Worm (Caenorhabditis elegans) whole organism, late embryonic: ENCODE results near the gene C16C8.25.

Source experiments
- C38D4.7 ChIP-seq: fragments of 200-800 bp; sonication (Bioruptor generic); optimal IDR thresholded peaks from 2 replicates; lab custom pipeline; 2018; ENCODE audit warnings: mild to moderate bottlenecking, missing genetic modification characterization, moderate library complexity, missing compliant biosample characterization
- F13H6.1 ChIP-seq: sonication (generic microtip); optimal IDR thresholded peaks from 2 replicates; lab custom pipeline; 2016; ENCODE audit warnings: missing genetic modification characterization, missing compliant biosample characterization
- K02D7.2 ChIP-seq: sonication (generic microtip); optimal IDR thresholded peaks from 2 replicates; lab custom pipeline; 2017; ENCODE audit warnings: mild to moderate bottlenecking, missing genetic modification characterization, missing compliant biosample characterization
- K09A11.1 ChIP-seq: sonication (generic microtip); optimal IDR thresholded peaks from 2 replicates; lab custom pipeline; 2017; ENCODE audit warnings: antibody characterized with exemption, mild to moderate bottlenecking, missing genetic modification characterization, missing compliant biosample characterization; ENCODE audit not compliant: insufficient read depth
- T23F11.4 ChIP-seq: fragments of 200-800 bp; sonication (Bioruptor generic); optimal IDR thresholded peaks from 2 replicates; lab custom pipeline; 2018; ENCODE audit warnings: mild to moderate bottlenecking, missing genetic modification characterization, missing compliant biosample characterization
- Y22D7AL.16 ChIP-seq: sonication (generic microtip); optimal IDR thresholded peaks from 2 replicates; lab custom pipeline; 2016; ENCODE audit warnings: missing genetic modification characterization, missing compliant biosample characterization
- ahr-1 ChIP-seq: sonication (generic microtip); optimal IDR thresholded peaks from 2 replicates; lab custom pipeline; 2016; ENCODE audit warnings: missing genetic modification characterization, missing compliant biosample characterization
- ama-1 ChIP-seq: fragments of 150-350 bp; optimal IDR thresholded peaks from 2 replicates; lab custom pipeline; 2014
- ceh-14 ChIP-seq: sonication (generic microtip); optimal IDR thresholded peaks from 2 replicates; lab custom pipeline; 2016; ENCODE audit warnings: missing genotype, missing genetic modification characterization, missing compliant biosample characterization
- ceh-18 ChIP-seq: sonication (generic microtip); optimal IDR thresholded peaks from 2 replicates; lab custom pipeline; 2016; ENCODE audit warnings: missing genetic modification characterization, missing compliant biosample characterization
- ceh-2 ChIP-seq: sonication (generic microtip); optimal IDR thresholded peaks from 2 replicates; lab custom pipeline; 2016; ENCODE audit warnings: missing genotype, missing genetic modification characterization, missing compliant biosample characterization
- ceh-22 ChIP-seq: sonication (generic microtip); optimal IDR thresholded peaks from 2 replicates; lab custom pipeline; 2017; ENCODE audit warnings: missing biosample characterization, missing genetic modification characterization
- ceh-31 ChIP-seq: sonication (generic microtip); optimal IDR thresholded peaks from 2 replicates; lab custom pipeline; 2016; ENCODE audit warnings: missing genetic modification characterization, missing compliant biosample characterization
- ceh-34 ChIP-seq: sonication (generic microtip); optimal IDR thresholded peaks from 2 replicates; lab custom pipeline; 2016; ENCODE audit warnings: mild to moderate bottlenecking, missing genetic modification characterization, missing compliant biosample characterization
- ceh-6 ChIP-seq: fragments of 200-800 bp; sonication (Bioruptor generic); optimal IDR thresholded peaks from 2 replicates; lab custom pipeline; 2018; ENCODE audit warnings: mild to moderate bottlenecking, missing genetic modification characterization, missing compliant biosample characterization
- dmd-4 ChIP-seq: sonication (generic microtip); optimal IDR thresholded peaks from 2 replicates; lab custom pipeline; 2016; ENCODE audit warnings: borderline replicate concordance, missing genetic modification characterization, missing compliant biosample characterization
- elt-2 ChIP-seq: sonication (generic microtip); optimal IDR thresholded peaks from 2 replicates; lab custom pipeline; 2016; ENCODE audit warnings: missing genetic modification reagents, missing genetic modification characterization, missing compliant biosample characterization
- elt-4 ChIP-seq: sonication (generic microtip); optimal IDR thresholded peaks from 2 replicates; lab custom pipeline; 2016; ENCODE audit warnings: missing genetic modification characterization, missing compliant biosample characterization
- ets-4 ChIP-seq: sonication (generic microtip); optimal IDR thresholded peaks from 2 replicates; lab custom pipeline; 2016; ENCODE audit warnings: missing genetic modification characterization, missing compliant biosample characterization
- eyg-1 ChIP-seq: sonication (generic microtip); optimal IDR thresholded peaks from 2 replicates; lab custom pipeline; 2016; ENCODE audit warnings: missing genotype, missing genetic modification characterization, missing compliant biosample characterization
- fax-1 ChIP-seq: sonication (generic microtip); optimal IDR thresholded peaks from 2 replicates; lab custom pipeline; 2016; ENCODE audit warnings: missing genotype, missing genetic modification characterization, missing compliant biosample characterization
- fkh-10 ChIP-seq: fragments of 150-350 bp; optimal IDR thresholded peaks from 2 replicates; lab custom pipeline; 2014; ENCODE audit warnings: missing biosample characterization, missing genetic modification reagents, missing genetic modification characterization
- fkh-6 ChIP-seq: sonication (generic microtip); optimal IDR thresholded peaks from 2 replicates; lab custom pipeline; 2016; ENCODE audit warnings: missing genetic modification characterization, missing compliant biosample characterization
- gmeb-2 ChIP-seq: sonication (generic microtip); optimal IDR thresholded peaks from 2 replicates; lab custom pipeline; 2016; ENCODE audit warnings: missing genetic modification characterization, inconsistent platforms, missing compliant biosample characterization
- hlh-13 ChIP-seq: fragments of 200-800 bp; sonication (Bioruptor generic); optimal IDR thresholded peaks from 2 replicates; lab custom pipeline; 2018; ENCODE audit warnings: mild to moderate bottlenecking, missing genetic modification characterization, missing compliant biosample characterization
- hlh-15 ChIP-seq: sonication (generic microtip); optimal IDR thresholded peaks from 2 replicates; lab custom pipeline; 2016; ENCODE audit warnings: missing genetic modification characterization, missing compliant biosample characterization
- lin-11 ChIP-seq: fragments of 200-800 bp; sonication (Bioruptor generic); optimal IDR thresholded peaks from 2 replicates; lab custom pipeline; 2018; ENCODE audit warnings: mild to moderate bottlenecking, missing genetic modification characterization, missing compliant biosample characterization
- nhr-11 ChIP-seq: fragments of 150-350 bp; optimal IDR thresholded peaks from 2 replicates; lab custom pipeline; 2014; ENCODE audit warnings: missing biosample characterization, missing genetic modification characterization
- pag-3 ChIP-seq: sonication (generic microtip); optimal IDR thresholded peaks from 2 replicates; lab custom pipeline; 2016; ENCODE audit warnings: missing compliant biosample characterization, missing genetic modification characterization, borderline replicate concordance
- pat-9 ChIP-seq: fragments of 200-800 bp; sonication (Bioruptor generic); optimal IDR thresholded peaks from 2 replicates; lab custom pipeline; 2018; ENCODE audit warnings: mild to moderate bottlenecking, missing genetic modification characterization, moderate library complexity, missing compliant biosample characterization
- pax-1 ChIP-seq: fragments of 150-350 bp; optimal IDR thresholded peaks from 2 replicates; lab custom pipeline; 2014; ENCODE audit warnings: missing biosample characterization, missing genetic modification characterization
- pha-2 ChIP-seq: sonication (generic microtip); optimal IDR thresholded peaks from 2 replicates; lab custom pipeline; 2017; ENCODE audit warnings: mild to moderate bottlenecking, missing genetic modification characterization, missing compliant biosample characterization
- pha-4 ChIP-seq: fragments of 150-350 bp; optimal IDR thresholded peaks from 2 replicates; lab custom pipeline; 2018; ENCODE audit warnings: missing biosample characterization, missing genetic modification reagents, missing genetic modification characterization
- pros-1 ChIP-seq: fragments of 150-350 bp; optimal IDR thresholded peaks from 2 replicates; lab custom pipeline; 2014; ENCODE audit warnings: missing biosample characterization, missing genetic modification reagents, missing genetic modification characterization
- sdc-2 ChIP-seq: sonication (generic microtip); optimal IDR thresholded peaks from 2 replicates; lab custom pipeline; 2016; ENCODE audit warnings: missing genotype, missing genetic modification characterization, missing compliant biosample characterization
- sox-2 ChIP-seq: fragments of 200-800 bp; sonication (Bioruptor generic); IDR thresholded peaks from 2 replicates; pipeline ENCODE4 v1.3.6; 2022; ENCODE audit warnings: missing genetic modification reagents, missing genetic modification characterization, missing compliant biosample characterization
- syd-9 ChIP-seq: sonication (generic microtip); optimal IDR thresholded peaks from 2 replicates; lab custom pipeline; 2016; ENCODE audit warnings: mild to moderate bottlenecking, missing genetic modification characterization, moderate library complexity, missing compliant biosample characterization
- tbx-2 ChIP-seq: sonication (generic microtip); optimal IDR thresholded peaks from 2 replicates; lab custom pipeline; 2016; ENCODE audit warnings: missing genetic modification characterization, missing compliant biosample characterization
- unc-86 ChIP-seq: sonication (generic microtip); optimal IDR thresholded peaks from 2 replicates; lab custom pipeline; 2016; ENCODE audit warnings: missing genetic modification characterization, missing compliant biosample characterization

C16C8.25 gene

DNA sequence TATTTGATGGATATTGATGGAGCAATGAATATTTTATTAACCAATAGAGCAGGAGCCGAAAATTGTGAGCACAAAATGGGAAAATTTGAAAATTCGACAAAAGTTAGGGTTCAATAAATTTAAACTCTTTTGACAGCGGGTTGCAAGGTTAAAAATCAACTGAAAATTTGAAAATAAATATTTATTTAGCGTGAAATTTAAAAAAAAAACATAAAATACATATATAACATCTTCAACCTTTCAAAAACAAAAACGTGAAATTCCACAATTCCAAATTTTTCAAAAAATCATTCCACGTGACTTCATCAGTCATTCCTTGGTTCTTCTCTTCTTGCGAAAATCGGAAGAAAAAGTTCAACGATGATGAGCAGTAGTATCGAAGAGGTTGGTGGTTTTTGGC, 19.6 kb upstream of the C16C8.25 start, which contains the start of gene C16C8.18:
TSS of gene C16C8.18 (plus strand) at position 301 of the 400 bp plus-strand sequence.
- TF ChIP-seq pag-3 (tag; lab: Kevin White, UChicago): no peak
- TF ChIP-seq ahr-1: no peak
- no peak for TF ChIP-seq unc-86 (tag; lab: Kevin White, UChicago)
- TF ChIP-seq gmeb-2 (tag; lab: Kevin White, UChicago): no peak
- TF ChIP-seq ceh-34 (tag; lab: Kevin White, UChicago): no peak
- no peak for TF ChIP-seq pros-1
- no peak for TF ChIP-seq sdc-2 (tag; lab: Kevin White, UChicago)
- no peak for TF ChIP-seq fkh-10 (GFP tag; lab: Kevin White, UChicago)
- no peak for TF ChIP-seq ceh-22
- TF ChIP-seq dmd-4 (tag; lab: Kevin White, UChicago): no peak
- TF ChIP-seq, all 69 proteins: peak for 0

DNA sequence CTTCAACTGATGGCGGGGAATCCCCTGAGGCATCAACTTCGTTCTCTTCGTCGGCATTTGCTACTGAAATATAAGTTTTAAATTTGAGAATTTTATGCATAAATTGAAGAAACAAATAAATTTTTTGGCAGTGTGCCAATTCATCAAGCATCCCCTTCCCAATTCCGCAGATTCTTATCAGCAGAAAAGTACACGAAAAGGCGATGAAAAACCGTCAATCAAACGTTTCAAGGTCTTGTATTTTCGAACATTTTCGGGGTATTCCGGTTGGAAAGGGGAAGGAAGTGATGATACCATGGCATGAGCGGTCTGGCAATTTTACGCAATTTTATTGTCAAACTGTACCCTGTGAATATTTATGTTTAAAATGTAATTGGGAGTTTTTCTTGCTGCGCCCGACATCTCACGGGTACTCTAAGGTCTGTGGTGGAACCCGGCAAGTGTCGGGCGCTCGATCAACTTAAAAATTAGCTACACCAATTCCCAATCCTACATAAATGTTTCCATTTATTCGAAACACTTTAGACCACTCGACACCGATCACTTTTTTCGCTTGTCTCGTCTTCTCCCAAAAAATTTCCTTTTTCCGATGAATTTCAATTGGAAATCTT, 14.0 kb upstream of the C16C8.25 start:
- TF ChIP-seq ceh-6 (GFP tag; lab: Kevin White, UChicago) (no peak), elt-4 (tag; lab: Kevin White, UChicago) (no peak), pha-2 (tag; lab: Kevin White, UChicago) (no peak), fax-1 (tag; lab: Kevin White, UChicago) (no peak), syd-9 (tag; lab: Kevin White, UChicago) (no peak), tbx-2 (tag; lab: Kevin White, UChicago) (no peak), elt-2 (tag; lab: Kevin White, UChicago) (no peak), K02D7.2 (tag; lab: Kevin White, UChicago) (no peak), K09A11.1 (tag; lab: Kevin White, UChicago) (no peak), ceh-22 (no peak), Y22D7AL.16 (tag; lab: Kevin White, UChicago) (no peak), nhr-11 (tag; lab: Kevin White, UChicago) (no peak), gmeb-2 (tag; lab: Kevin White, UChicago) (no peak), ama-1 (lab: Kevin White, UChicago) (no peak), pha-4 (tag; lab: Kevin White, UChicago) (no peak), lin-11 (tag; lab: Kevin White, UChicago) (no peak), sox-2 (no peak)

DNA sequence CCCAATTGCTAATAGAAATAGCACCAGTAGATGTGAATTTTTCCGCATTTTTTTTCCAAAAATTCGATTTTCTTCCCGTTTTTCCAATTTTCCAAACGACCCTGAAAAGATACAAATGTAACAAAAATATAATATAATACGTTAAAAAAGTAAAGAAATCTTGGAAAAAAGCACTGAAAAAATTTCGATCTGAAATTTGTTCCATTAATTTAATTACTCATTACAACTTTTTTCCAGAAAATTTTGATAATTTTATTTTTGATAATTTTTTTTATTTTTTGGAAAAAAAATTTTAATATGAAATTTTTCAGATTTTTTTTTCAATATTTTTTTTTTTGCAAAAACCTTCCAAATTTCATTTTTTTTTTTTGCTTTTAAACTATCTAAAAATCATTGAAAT, 12.6 kb upstream of the C16C8.25 start, which contains the start of gene skpo-2:
TSS of gene skpo-2 (minus strand) at position 101 of the 400 bp plus-strand sequence.
- no peak for TF ChIP-seq pat-9 (tag; lab: Kevin White, UChicago)
- no peak for TF ChIP-seq pax-1
- TF ChIP-seq ceh-2 (tag; lab: Kevin White, UChicago): no peak
- TF ChIP-seq ets-4: no peak
- no peak for TF ChIP-seq pha-4 (tag; lab: Kevin White, UChicago)
- no peak for TF ChIP-seq ceh-22
- no peak for TF ChIP-seq C38D4.7
- no peak for TF ChIP-seq fkh-6
- TF ChIP-seq pha-2 (tag; lab: Kevin White, UChicago): no peak
- no peak for TF ChIP-seq T23F11.4 (GFP tag; lab: Kevin White, UChicago)
- no peak for TF ChIP-seq ceh-31 (tag; lab: Kevin White, UChicago)
- no peak for TF ChIP-seq elt-2 (tag; lab: Kevin White, UChicago)
- TF ChIP-seq hlh-13 (GFP tag; lab: Kevin White, UChicago): no peak
- TF ChIP-seq ceh-18: no peak
- no peak for TF ChIP-seq ceh-34 (tag; lab: Kevin White, UChicago)
- no peak for TF ChIP-seq ceh-14 (tag; lab: Kevin White, UChicago)
- TF ChIP-seq eyg-1 (tag; lab: Kevin White, UChicago): no peak
- no peak for TF ChIP-seq hlh-15
- TF ChIP-seq F13H6.1 (tag; lab: Kevin White, UChicago): no peak
